Fruit fly (Drosophila melanogaster): ENCODE measurements around the gene Upf2.

Gene Upf2

dm6 chrX:8106281-8107050, 31.2 kb upstream of the Upf2 start:
- no peak for TF ChIP-seq psq (optimal IDR thresholded peaks at IDR 0.05)
- no peak for TF ChIP-seq insv (optimal IDR thresholded peaks at IDR 0.05)
- TF ChIP-seq Sin3A (optimal IDR thresholded peaks at IDR 0.05) = no peak
- no peak for TF ChIP-seq ttk (optimal IDR thresholded peaks at IDR 0.05)
- no peak for TF ChIP-seq h (optimal IDR thresholded peaks at IDR 0.05)
- TF ChIP-seq Myc (optimal IDR thresholded peaks at IDR 0.05) = no peak

- TF ChIP-seq psq (optimal IDR thresholded peaks at IDR 0.05) (no peak), h (optimal IDR thresholded peaks at IDR 0.05) (no peak), insv (optimal IDR thresholded peaks at IDR 0.05) (no peak), ttk (optimal IDR thresholded peaks at IDR 0.05) (no peak), Sin3A (optimal IDR thresholded peaks at IDR 0.05) (no peak), Myc (optimal IDR thresholded peaks at IDR 0.05) (no peak)
These were observed 26.4 kb upstream of the Upf2 start, which contains the start of gene CG2258 for dm6 chrX:8101479-8102198. TSS of gene CG2258 (minus strand) at chrX:8102095.

DNA sequence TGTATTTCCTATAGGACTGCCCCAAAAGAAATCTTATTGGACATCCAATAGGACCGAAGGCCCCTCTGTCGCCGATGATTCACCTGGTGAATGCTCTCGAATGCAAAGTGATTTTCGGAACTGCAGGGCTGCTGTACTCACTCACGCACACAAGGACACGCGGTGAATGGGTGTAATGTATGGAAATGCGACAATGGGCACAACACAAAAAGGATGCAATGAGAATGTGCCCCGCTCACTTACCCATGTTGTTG, 25.5 kb upstream of the Upf2 start:
- TF ChIP-seq insv (optimal IDR thresholded peaks at IDR 0.05) (no peak), Sin3A (optimal IDR thresholded peaks at IDR 0.05) (no peak)

dm6 chrX:8100026-8100825, 25.0 kb upstream of the Upf2 start:
- no peak for TF ChIP-seq h (optimal IDR thresholded peaks at IDR 0.05)
- no peak for TF ChIP-seq psq (optimal IDR thresholded peaks at IDR 0.05)
- no peak for TF ChIP-seq Sin3A (optimal IDR thresholded peaks at IDR 0.05)
- TF ChIP-seq Myc (optimal IDR thresholded peaks at IDR 0.05) = no peak
- no peak for TF ChIP-seq ttk (optimal IDR thresholded peaks at IDR 0.05)
- no peak for TF ChIP-seq insv (optimal IDR thresholded peaks at IDR 0.05)

- TF ChIP-seq ttk (optimal IDR thresholded peaks at IDR 0.05) (no peak), insv (optimal IDR thresholded peaks at IDR 0.05) (no peak), h (optimal IDR thresholded peaks at IDR 0.05) (no peak), Myc (optimal IDR thresholded peaks at IDR 0.05) (no peak), psq (optimal IDR thresholded peaks at IDR 0.05) (no peak)
These were observed 18.5 kb upstream of the Upf2 start, which contains the start of gene UbcE2H for dm6 chrX:8093722-8094177. TSS of gene UbcE2H (minus strand) at chrX:8094064.

dm6 chrX:8092893-8093721, 17.8 kb upstream of the Upf2 start:
- TF ChIP-seq h (optimal IDR thresholded peaks at IDR 0.05) = no peak
- no peak for TF ChIP-seq Myc (optimal IDR thresholded peaks at IDR 0.05)
- TF ChIP-seq Sin3A (optimal IDR thresholded peaks at IDR 0.05) = no peak

- no peak for TF ChIP-seq Myc (optimal IDR thresholded peaks at IDR 0.05)
- no peak for TF ChIP-seq insv (optimal IDR thresholded peaks at IDR 0.05)
- TF ChIP-seq ttk (optimal IDR thresholded peaks at IDR 0.05) = no peak
- TF ChIP-seq Sin3A (optimal IDR thresholded peaks at IDR 0.05) = no peak
- no peak for TF ChIP-seq psq (optimal IDR thresholded peaks at IDR 0.05)
- no peak for TF ChIP-seq h (optimal IDR thresholded peaks at IDR 0.05)
These were observed 16.9 kb upstream of the Upf2 start for dm6 chrX:8092075-8092682.

- TF ChIP-seq Myc (optimal IDR thresholded peaks at IDR 0.05) (no peak), insv (optimal IDR thresholded peaks at IDR 0.05) (no peak), psq (optimal IDR thresholded peaks at IDR 0.05) (no peak), h (optimal IDR thresholded peaks at IDR 0.05) (no peak), ttk (optimal IDR thresholded peaks at IDR 0.05) (no peak), Sin3A (optimal IDR thresholded peaks at IDR 0.05) (no peak)
These were observed 15.9 kb upstream of the Upf2 start for dm6 chrX:8091017-8091620.

dm6 chrX:8087113-8087512, 11.8 kb upstream of the Upf2 start, which contains the start of gene CG2256:
TSS of gene CG2256 (minus strand) at chrX:8087213.
- TF ChIP-seq psq (optimal IDR thresholded peaks at IDR 0.05) (no peak), ttk (optimal IDR thresholded peaks at IDR 0.05) (no peak), Sin3A (optimal IDR thresholded peaks at IDR 0.05) (no peak), h (optimal IDR thresholded peaks at IDR 0.05) (no peak), insv (optimal IDR thresholded peaks at IDR 0.05) (no peak), Myc (optimal IDR thresholded peaks at IDR 0.05) (no peak)

dm6 chrX:8081427-8082185, 6.3 kb upstream of the Upf2 start, which contains the start of gene Ldsdh1:
TSS of gene Ldsdh1 (minus strand) at chrX:8081605.
- no peak for TF ChIP-seq psq (optimal IDR thresholded peaks at IDR 0.05)
- TF ChIP-seq Myc (optimal IDR thresholded peaks at IDR 0.05) = no peak
- TF ChIP-seq insv (optimal IDR thresholded peaks at IDR 0.05) = no peak
- no peak for TF ChIP-seq ttk (optimal IDR thresholded peaks at IDR 0.05)
- no peak for TF ChIP-seq h (optimal IDR thresholded peaks at IDR 0.05)
- no peak for TF ChIP-seq Sin3A (optimal IDR thresholded peaks at IDR 0.05)

Data from Kc167 (cell line).